Fruit fly (Drosophila melanogaster): Measurements from ENCODE around the gene Ir94b.

Gene Ir94b

DNA sequence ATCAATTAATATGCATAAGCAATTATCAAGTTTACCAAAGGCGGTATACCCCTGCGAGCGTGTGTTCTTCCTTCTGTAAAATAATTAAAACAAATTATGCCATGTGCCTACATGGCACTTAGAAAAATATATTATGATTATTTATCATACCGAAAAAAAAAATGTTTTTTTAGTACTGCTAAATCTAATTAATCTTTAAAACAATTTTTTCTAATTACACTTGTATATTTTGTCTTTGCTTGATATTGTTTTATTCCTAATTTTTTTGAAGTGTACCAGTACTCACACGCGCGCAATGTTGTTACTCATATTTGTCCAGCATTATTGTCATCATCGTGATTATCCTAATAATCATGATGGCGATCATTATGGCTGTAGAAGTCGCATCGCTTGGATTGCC, 6.3 kb upstream of the Ir94b start (continued):
- no peak for TF ChIP-seq tin (GFP tag; optimal IDR thresholded peaks at IDR 0.05)
- no peak for TF ChIP-seq twi (tag; optimal IDR thresholded peaks at IDR 0.05)
- no peak for TF ChIP-seq cwo (GFP tag; optimal IDR thresholded peaks at IDR 0.05)
- TF ChIP-seq Eip74EF (GFP tag; optimal IDR thresholded peaks at IDR 0.05), result no peak
- no peak for TF ChIP-seq CG12744 (GFP tag; optimal IDR thresholded peaks at IDR 0.05)
- TF ChIP-seq CG12659 (GFP tag; optimal IDR thresholded peaks at IDR 0.05), result no peak
- TF ChIP-seq CG5245 (GFP tag; optimal IDR thresholded peaks at IDR 0.05), result no peak
- TF ChIP-seq gcm2 (GFP tag; optimal IDR thresholded peaks at IDR 0.05), result no peak
- TF ChIP-seq cato (GFP tag; optimal IDR thresholded peaks at IDR 0.05; ENCODE audit: borderline replicate concordance), result no peak
- no peak for TF ChIP-seq B-H2 (GFP tag; optimal IDR thresholded peaks at IDR 0.05)
- TF ChIP-seq CG2678 (tag; optimal IDR thresholded peaks at IDR 0.05), result peak; percentile 54
- no peak for TF ChIP-seq pb (GFP tag; optimal IDR thresholded peaks at IDR 0.05)
- TF ChIP-seq CG14710 (tag; optimal IDR thresholded peaks at IDR 0.05), result peak; percentile 12
- no peak for TF ChIP-seq ash1 (GFP tag; optimal IDR thresholded peaks at IDR 0.05)
- no peak for TF ChIP-seq org-1 (GFP tag; optimal IDR thresholded peaks at IDR 0.05)
- no peak for TF ChIP-seq Scr (GFP tag; IDR thresholded peaks at IDR 0.05; ENCODE audit: partially characterized antibody)
- TF ChIP-seq Drgx (GFP tag; IDR thresholded peaks at IDR 0.05), result 0 out of 2 replicates have a peak, but pooled peaks have one; percentile 20
- peak; percentile 55 for TF ChIP-seq gem (tag; optimal IDR thresholded peaks at IDR 0.05)
- TF ChIP-seq pho (GFP tag; optimal IDR thresholded peaks at IDR 0.05), result no peak
- TF ChIP-seq CG11695 (GFP tag; IDR thresholded peaks at IDR 0.05), result no peak
- TF ChIP-seq CG1832 (GFP tag; optimal IDR thresholded peaks at IDR 0.05), result no peak
- no peak for TF ChIP-seq sqz (GFP tag; optimal IDR thresholded peaks at IDR 0.05)
- no peak for TF ChIP-seq bbx (GFP tag; IDR thresholded peaks at IDR 0.05; ENCODE audit: partially characterized antibody)
- TF ChIP-seq CG11504 (tag; optimal IDR thresholded peaks at IDR 0.05), result peak; percentile 39
- no peak for TF ChIP-seq bigmax (GFP tag; optimal IDR thresholded peaks at IDR 0.05)
- TF ChIP-seq croc (GFP tag; conservative IDR thresholded peaks at IDR 0.05), result no peak
- no peak for TF ChIP-seq CG17186 (GFP tag; optimal IDR thresholded peaks at IDR 0.05)
- TF ChIP-seq Deaf1 (tag; optimal IDR thresholded peaks at IDR 0.05), result no peak
- TF ChIP-seq CG1603 (tag; optimal IDR thresholded peaks at IDR 0.05), result no peak
- peak; percentile 42 for TF ChIP-seq CG9437 (GFP tag; optimal IDR thresholded peaks at IDR 0.05)
- no peak for TF ChIP-seq CG2116 (GFP tag; optimal IDR thresholded peaks at IDR 0.05)
- TF ChIP-seq NC2β (GFP tag; optimal IDR thresholded peaks at IDR 0.05), result no peak
- no peak for TF ChIP-seq dm (GFP tag; optimal IDR thresholded peaks at IDR 0.05)
- no peak for TF ChIP-seq jumu (GFP tag; optimal IDR thresholded peaks at IDR 0.05)
- no peak for TF ChIP-seq Taf1 (GFP tag; IDR thresholded peaks at IDR 0.05)
- no peak for TF ChIP-seq Neu2 (GFP tag; optimal IDR thresholded peaks at IDR 0.05; ENCODE audit: borderline replicate concordance)
- TF ChIP-seq NK7.1 (GFP tag; optimal IDR thresholded peaks at IDR 0.05), result no peak
- TF ChIP-seq sc (optimal IDR thresholded peaks at IDR 0.05), result no peak
- no peak for TF ChIP-seq sc (GFP tag; optimal IDR thresholded peaks at IDR 0.05)
- no peak for TF ChIP-seq Ets97D (GFP tag; optimal IDR thresholded peaks at IDR 0.05)
- no peak for TF ChIP-seq Antp (GFP tag; optimal IDR thresholded peaks at IDR 0.05)
- TF ChIP-seq dan (GFP tag; IDR thresholded peaks at IDR 0.05), result no peak
- TF ChIP-seq Nf-YB (GFP tag; optimal IDR thresholded peaks at IDR 0.05), result no peak
- no peak for TF ChIP-seq Myb (GFP tag; optimal IDR thresholded peaks at IDR 0.05)
- no peak for TF ChIP-seq prd (optimal IDR thresholded peaks at IDR 0.05)
- TF ChIP-seq prd (GFP tag; IDR thresholded peaks at IDR 0.05), result no peak
- TF ChIP-seq Atf3 (GFP tag; optimal IDR thresholded peaks at IDR 0.05), result no peak
- TF ChIP-seq Dfd (GFP tag; optimal IDR thresholded peaks at IDR 0.05), result no peak
- no peak for TF ChIP-seq CTCF (GFP tag; optimal IDR thresholded peaks at IDR 0.05)
- TF ChIP-seq CG13287 (GFP tag; IDR thresholded peaks at IDR 0.05; ENCODE audit: partially characterized antibody), result no peak
- TF ChIP-seq tgo (GFP tag; IDR thresholded peaks at IDR 0.05), result peak; percentile 37; the same call in 1 of the 3 replicates
- TF ChIP-seq CG31224 (GFP tag; IDR thresholded peaks at IDR 0.05), result no peak
- peak; percentile 22 for TF ChIP-seq CG4424 (GFP tag; optimal IDR thresholded peaks at IDR 0.05)

All from whole organism, embryonic.